Fruit fly (Drosophila melanogaster) whole organism, wandering third instar larva: ENCODE measurements around the gene cort.

Experiments used
- CG9705 ChIP-seq: fragments of 200-800 bp; sonication (Bioruptor generic); optimal IDR thresholded peaks from 2 replicates; lab custom pipeline; 2018; ENCODE audit warnings: missing biosample characterization, mild to moderate bottlenecking, missing genetic modification characterization
- N ChIP-seq: fragments of >200 bp; optimal IDR thresholded peaks from 2 replicates; lab custom pipeline; 2018; ENCODE audit warnings: missing biosample characterization, missing external identifiers, missing genetic modification characterization
- Rel ChIP-seq, 2 experiments: fragments of 200-800 bp; sonication (Bioruptor generic) in 1 of 2; optimal IDR thresholded peaks; 2 replicates in 1 of 2; 3 replicates in 1 of 2; lab custom pipeline; 2016 to 2019; ENCODE audit warnings: mild to moderate bottlenecking in 2 of 2, missing biosample characterization in 2 of 2, missing genetic modification characterization in 2 of 2, moderate library complexity in 1 of 2
- Sp1 ChIP-seq: fragments of 200-800 bp; sonication (Bioruptor generic); optimal IDR thresholded peaks from 3 replicates; lab custom pipeline; 2019; ENCODE audit warnings: missing biosample characterization, mild to moderate bottlenecking, missing genetic modification characterization, moderate library complexity
- ey ChIP-seq: fragments of 200-800 bp; sonication (Bioruptor generic); optimal IDR thresholded peaks from 2 replicates; lab custom pipeline; 2016; ENCODE audit warnings: missing biosample characterization, missing genetic modification characterization
- foxo ChIP-seq, 2 experiments: fragments of 200-800 bp; sonication (Bioruptor generic); optimal IDR thresholded peaks; 2 replicates in 1 of 2; 3 replicates in 1 of 2; lab custom pipeline; 2016 to 2017; ENCODE audit warnings: missing biosample characterization in 2 of 2, missing genetic modification characterization in 2 of 2
- psq ChIP-seq: fragments of 200-800 bp; sonication (Bioruptor generic); optimal IDR thresholded peaks from 3 replicates; lab custom pipeline; 2017; ENCODE audit warnings: missing biosample characterization, mild to moderate bottlenecking, missing genetic modification characterization, moderate library complexity

dm6 chr2L:6706368-6706919, 30.0 kb upstream of the cort start:
- TF ChIP-seq ey (GFP tag; lab: Kevin White, UChicago) (no peak), Rel (GFP tag; optimal IDR thresholded peaks at IDR 0.05; lab: Kevin White, UChicago) (no peak), Rel (tag; optimal IDR thresholded peaks at IDR 0.05; lab: Kevin White, UChicago) (no peak), CG9705 (GFP tag; lab: Kevin White, UChicago) (no peak), N (no peak), psq (GFP tag; lab: Kevin White, UChicago) (no peak), Sp1 (GFP tag; lab: Kevin White, UChicago) (no peak), foxo (GFP tag; optimal IDR thresholded peaks at IDR 0.05; lab: Kevin White, UChicago) (no peak)
